Fruit fly (Drosophila melanogaster) S2 (cell line): ENCODE data around the gene Acp32CD.

Source experiments
- CG8478 ChIP-seq: fragments of >200 bp; optimal IDR thresholded peaks from 2 replicates; lab custom pipeline; 2018
- CTCF ChIP-seq, 2 experiments: fragments of >200 bp; optimal IDR thresholded peaks; 2 replicates each; lab custom pipeline; 2018

DNA sequence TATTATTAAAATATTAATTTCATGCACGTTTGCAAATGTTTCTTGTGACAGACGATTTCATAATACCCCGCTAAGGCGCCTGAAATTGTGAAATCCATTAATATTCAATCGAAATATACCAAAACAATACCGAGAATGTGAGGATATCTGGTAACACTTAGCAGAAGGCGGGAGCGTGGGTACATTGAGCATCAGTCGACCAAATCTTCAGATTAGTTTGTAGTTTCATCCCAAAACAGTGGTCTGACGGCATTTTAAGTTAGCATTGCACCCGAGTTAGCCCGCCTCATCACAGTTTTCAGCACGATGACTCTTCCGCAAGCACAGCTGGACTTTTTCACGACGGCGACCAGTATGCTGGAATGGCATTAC is 10.8 kb upstream of the Acp32CD start, which contains the start of gene Nup154:
- TF ChIP-seq CG8478 (lab: Kevin White, UChicago), result no peak
- no peak for TF ChIP-seq CTCF (optimal IDR thresholded peaks at IDR 0.05; lab: Kevin White, UChicago)
